Fruit fly (Drosophila melanogaster) whole organism, embryonic: Measurements from ENCODE around the gene CG15717.

Experiments
- Atf-2 ChIP-seq: fragments of 200-800 bp; sonication (Bioruptor generic); optimal IDR thresholded peaks from 2 replicates; lab custom pipeline; 2016; ENCODE audit warnings: missing biosample characterization, missing genetic modification characterization
- Awh ChIP-seq: fragments of 200-800 bp; sonication (Bioruptor generic); IDR thresholded peaks from 2 replicates; pipeline ENCODE4, ENCODE4 v1.3.6; 2022; ENCODE audit warnings: missing biosample characterization, missing genetic modification characterization
- CG11085 ChIP-seq: fragments of 200-800 bp; sonication (Bioruptor generic); IDR thresholded peaks from 2 replicates; pipeline ENCODE4 v1.3.6; 2022; ENCODE audit warnings: missing biosample characterization, missing genetic modification characterization
- CG11456 ChIP-seq: fragments of 200-800 bp; sonication (Bioruptor generic); IDR thresholded peaks from 3 replicates; pipeline ENCODE4 v1.3.6; 2022; ENCODE audit warnings: missing biosample characterization, missing genetic modification characterization
- CG14050 ChIP-seq: fragments of 200-800 bp; sonication (Bioruptor generic); IDR thresholded peaks from 3 replicates; pipeline ENCODE4 v1.3.6; 2022; ENCODE audit warnings: missing biosample characterization, missing genetic modification characterization
- CG14710 ChIP-seq: fragments of 200-800 bp; sonication (Bioruptor generic); optimal IDR thresholded peaks from 3 replicates; lab custom pipeline; 2019; ENCODE audit warnings: missing biosample characterization, mild to moderate bottlenecking, missing genetic modification characterization, moderate library complexity
- CG14965 ChIP-seq: fragments of 200-800 bp; sonication (Bioruptor generic); optimal IDR thresholded peaks from 2 replicates; lab custom pipeline; 2016; ENCODE audit warnings: missing biosample characterization, missing genetic modification characterization, borderline replicate concordance
- CG15514 ChIP-seq: fragments of 200-800 bp; sonication (Bioruptor generic); optimal IDR thresholded peaks from 3 replicates; lab custom pipeline; 2017; ENCODE audit warnings: missing biosample characterization, missing genetic modification characterization, mild to moderate bottlenecking, moderate library complexity, missing genetic modification reagents
- CG1602 ChIP-seq: fragments of 200-800 bp; sonication (Bioruptor generic); optimal IDR thresholded peaks from 3 replicates; lab custom pipeline; 2016; ENCODE audit warnings: missing biosample characterization, missing genetic modification characterization
- CG17186 ChIP-seq: fragments of 200-800 bp; sonication (Bioruptor generic); optimal IDR thresholded peaks from 3 replicates; lab custom pipeline; 2017; ENCODE audit warnings: missing biosample characterization, missing genetic modification reagents, missing genetic modification characterization
- CG1832 ChIP-seq: fragments of 200-800 bp; sonication (Bioruptor generic); optimal IDR thresholded peaks from 2 replicates; lab custom pipeline; 2017; ENCODE audit warnings: missing biosample characterization, mild to moderate bottlenecking, missing genetic modification characterization, inconsistent platforms
- CG30403 ChIP-seq: fragments of 200-800 bp; sonication (Bioruptor generic); optimal IDR thresholded peaks from 3 replicates; lab custom pipeline; 2016; ENCODE audit warnings: missing biosample characterization, missing genetic modification characterization
- CG3847 ChIP-seq: fragments of 200-800 bp; sonication (Bioruptor generic); IDR thresholded peaks from 2 replicates; pipeline ENCODE4 v1.3.6; 2022; ENCODE audit warnings: missing biosample characterization, missing genetic modification characterization
- CG42726 ChIP-seq: fragments of 200-800 bp; sonication (Bioruptor generic); IDR thresholded peaks from 2 replicates; pipeline ENCODE4 v1.3.6; 2022; ENCODE audit warnings: missing biosample characterization, missing genetic modification characterization; ENCODE audit not compliant: partially characterized antibody
- CG6175 ChIP-seq: fragments of 200-800 bp; sonication (Bioruptor generic); IDR thresholded peaks from 3 replicates; pipeline ENCODE4 v1.3.6; 2022; ENCODE audit warnings: missing biosample characterization, missing genetic modification characterization
- CG6854 ChIP-seq: fragments of 200-800 bp; sonication (Bioruptor generic); optimal IDR thresholded peaks from 3 replicates; lab custom pipeline; 2017; ENCODE audit warnings: missing biosample characterization, mild to moderate bottlenecking, missing genetic modification characterization
- CG7271 ChIP-seq: fragments of 200-800 bp; sonication (Bioruptor generic); optimal IDR thresholded peaks from 2 replicates; lab custom pipeline; 2018; ENCODE audit warnings: missing biosample characterization, mild to moderate bottlenecking, missing genetic modification characterization, moderate library complexity
- CG7372 ChIP-seq: fragments of 200-800 bp; sonication (Bioruptor generic); IDR thresholded peaks from 2 replicates; pipeline ENCODE4 v1.3.6; 2022; ENCODE audit warnings: missing biosample characterization, missing genetic modification characterization
- CG8765 ChIP-seq: fragments of 200-800 bp; sonication (Bioruptor generic); IDR thresholded peaks from 2 replicates; pipeline ENCODE4 v1.3.6; 2022; ENCODE audit warnings: missing biosample characterization, missing genetic modification characterization
- CG9727 ChIP-seq: fragments of 200-800 bp; sonication (Bioruptor generic); optimal IDR thresholded peaks from 3 replicates; lab custom pipeline; 2017; ENCODE audit warnings: missing biosample characterization, mild to moderate bottlenecking, missing genetic modification characterization
- D19B ChIP-seq: fragments of 200-800 bp; sonication (Bioruptor generic); optimal IDR thresholded peaks from 2 replicates; lab custom pipeline; 2017; ENCODE audit warnings: missing biosample characterization, mild to moderate bottlenecking, missing genetic modification characterization
- Dip2 ChIP-seq: fragments of 200-800 bp; sonication (Bioruptor generic); IDR thresholded peaks from 2 replicates; pipeline ENCODE4 v1.3.6; 2022; ENCODE audit warnings: missing biosample characterization, missing genetic modification characterization
- Dip3 ChIP-seq: fragments of 200-800 bp; sonication (Bioruptor generic); optimal IDR thresholded peaks from 3 replicates; lab custom pipeline; 2016; ENCODE audit warnings: missing biosample characterization, missing genetic modification characterization
- HmgZ ChIP-seq: fragments of 200-800 bp; sonication (Bioruptor generic); optimal IDR thresholded peaks from 2 replicates; lab custom pipeline; 2018; ENCODE audit warnings: missing biosample characterization, mild to moderate bottlenecking, missing genetic modification characterization
- NC2β ChIP-seq: fragments of 200-800 bp; sonication (Bioruptor generic); optimal IDR thresholded peaks from 2 replicates; lab custom pipeline; 2016; ENCODE audit warnings: missing biosample characterization, missing genetic modification characterization
- Optix ChIP-seq: fragments of 200-800 bp; sonication (Bioruptor generic); IDR thresholded peaks from 3 replicates; pipeline ENCODE4 v1.3.6; 2022; ENCODE audit warnings: missing biosample characterization, missing genetic modification characterization
- Sox100B ChIP-seq: fragments of 200-800 bp; sonication (Bioruptor generic); optimal IDR thresholded peaks from 3 replicates; lab custom pipeline; 2018; ENCODE audit warnings: missing biosample characterization, mild to moderate bottlenecking, missing genetic modification characterization
- Stat92E ChIP-seq, 3 experiments: fragments of >200 bp in 2 of 3; fragments of 200-800 bp in 1 of 3; sonication (Bioruptor generic) in 1 of 3; optimal IDR thresholded peaks; 2 replicates each; lab custom pipeline; 2017 to 2019; ENCODE audit warnings: missing biosample characterization in 3 of 3, missing genetic modification characterization in 3 of 3, mild to moderate bottlenecking in 1 of 3, moderate library complexity in 1 of 3
- ac ChIP-seq: fragments of 200-800 bp; sonication (Bioruptor generic); optimal IDR thresholded peaks from 3 replicates; lab custom pipeline; 2017; ENCODE audit warnings: missing biosample characterization, mild to moderate bottlenecking, missing genetic modification characterization
- ase ChIP-seq: fragments of 200-800 bp; sonication (Bioruptor generic); IDR thresholded peaks from 3 replicates; pipeline ENCODE4 v1.3.6; 2022; ENCODE audit warnings: missing biosample characterization, missing genetic modification characterization
- ato ChIP-seq: fragments of 200-800 bp; sonication (Bioruptor generic); IDR thresholded peaks from 2 replicates; pipeline ENCODE4 v1.3.6; 2022; ENCODE audit warnings: missing biosample characterization, missing genetic modification characterization; ENCODE audit not compliant: partially characterized antibody
- az2 ChIP-seq: fragments of 200-800 bp; sonication (Bioruptor generic); optimal IDR thresholded peaks from 3 replicates; lab custom pipeline; 2016; ENCODE audit warnings: missing biosample characterization, missing genetic modification characterization
- bowl ChIP-seq: fragments of 200-800 bp; sonication (Bioruptor generic); IDR thresholded peaks from 2 replicates; pipeline ENCODE4 v1.3.6; 2022; ENCODE audit warnings: missing biosample characterization, missing genetic modification characterization
- bsh ChIP-seq, 2 experiments: fragments of 200-800 bp; sonication (Bioruptor generic); optimal IDR thresholded peaks; 2 replicates each; lab custom pipeline; 2017 to 2018; ENCODE audit warnings: mild to moderate bottlenecking in 2 of 2, missing biosample characterization in 2 of 2, missing genetic modification characterization in 2 of 2, moderate library complexity in 1 of 2
- cad ChIP-seq: fragments of >200 bp; optimal IDR thresholded peaks from 2 replicates; lab custom pipeline; 2017; ENCODE audit warnings: missing biosample characterization, missing genetic modification characterization
- corto ChIP-seq: fragments of 200-800 bp; sonication (Bioruptor generic); optimal IDR thresholded peaks from 2 replicates; lab custom pipeline; 2016; ENCODE audit warnings: missing biosample characterization, mild to moderate bottlenecking, missing genetic modification characterization, moderate library complexity
- esg ChIP-seq: fragments of 200-800 bp; sonication (Bioruptor generic); conservative IDR thresholded peaks from 2 replicates; pipeline ENCODE4 v1.3.6; 2022; ENCODE audit warnings: missing biosample characterization, missing genetic modification characterization
- fd96Cb ChIP-seq: fragments of 200-800 bp; sonication (Bioruptor generic); optimal IDR thresholded peaks from 2 replicates; lab custom pipeline; 2018; ENCODE audit warnings: missing biosample characterization, mild to moderate bottlenecking, missing genetic modification characterization, moderate library complexity
- gfzf ChIP-seq: fragments of 200-800 bp; sonication (Bioruptor generic); optimal IDR thresholded peaks from 2 replicates; lab custom pipeline; 2016; ENCODE audit warnings: missing biosample characterization, mild to moderate bottlenecking, missing genetic modification characterization, moderate library complexity
- gt ChIP-seq: fragments of 200-800 bp; sonication (Bioruptor generic); IDR thresholded peaks from 2 replicates; pipeline ENCODE4 v1.3.6; 2022; ENCODE audit warnings: missing biosample characterization, missing genetic modification characterization
- insv ChIP-seq, 2 experiments: fragments of 200-800 bp; sonication (Bioruptor generic); optimal IDR thresholded peaks; 3 replicates each; lab custom pipeline; 2016 to 2018; ENCODE audit warnings: missing biosample characterization in 2 of 2, missing genetic modification characterization in 2 of 2
- lab ChIP-seq: fragments of 200-800 bp; sonication (Bioruptor generic); optimal IDR thresholded peaks from 3 replicates; lab custom pipeline; 2017; ENCODE audit warnings: missing biosample characterization, missing genetic modification characterization, mild to moderate bottlenecking, moderate library complexity, missing genetic modification reagents
- p53 ChIP-seq: fragments of 200-800 bp; sonication (Bioruptor generic); optimal IDR thresholded peaks from 2 replicates; lab custom pipeline; 2016; ENCODE audit warnings: missing biosample characterization, missing genetic modification characterization
- ranshi ChIP-seq: fragments of 200-800 bp; sonication (Bioruptor generic); IDR thresholded peaks from 2 replicates; pipeline ENCODE4 v1.3.6; 2022; ENCODE audit warnings: missing biosample characterization, missing genetic modification characterization
- sd ChIP-seq: fragments of 200-800 bp; sonication (Bioruptor generic); optimal IDR thresholded peaks from 3 replicates; lab custom pipeline; 2018; ENCODE audit warnings: missing biosample characterization, mild to moderate bottlenecking, missing genetic modification characterization, moderate library complexity
- stwl ChIP-seq: fragments of 200-800 bp; sonication (Bioruptor generic); optimal IDR thresholded peaks from 3 replicates; lab custom pipeline; 2018; ENCODE audit warnings: missing biosample characterization, mild to moderate bottlenecking, missing genetic modification characterization, moderate library complexity
- tap ChIP-seq: fragments of 200-800 bp; optimal IDR thresholded peaks from 3 replicates; lab custom pipeline; 2019; ENCODE audit warnings: missing biosample characterization, mild to moderate bottlenecking, missing genetic modification characterization, moderate library complexity
- unc-4 ChIP-seq: fragments of 200-800 bp; sonication (Bioruptor generic); IDR thresholded peaks from 2 replicates; pipeline ENCODE4 v1.3.6; 2022; ENCODE audit warnings: missing biosample characterization, missing genetic modification characterization; ENCODE audit not compliant: partially characterized antibody
- wdn ChIP-seq: fragments of 200-800 bp; sonication (Bioruptor generic); IDR thresholded peaks from 2 replicates; pipeline ENCODE4 v1.3.6; 2022; ENCODE audit warnings: missing biosample characterization, missing genetic modification characterization
- wek ChIP-seq: fragments of 200-800 bp; sonication (Bioruptor generic); optimal IDR thresholded peaks from 3 replicates; lab custom pipeline; 2018; ENCODE audit warnings: missing biosample characterization, mild to moderate bottlenecking, missing genetic modification characterization, moderate library complexity

CG15717 gene

DNA sequence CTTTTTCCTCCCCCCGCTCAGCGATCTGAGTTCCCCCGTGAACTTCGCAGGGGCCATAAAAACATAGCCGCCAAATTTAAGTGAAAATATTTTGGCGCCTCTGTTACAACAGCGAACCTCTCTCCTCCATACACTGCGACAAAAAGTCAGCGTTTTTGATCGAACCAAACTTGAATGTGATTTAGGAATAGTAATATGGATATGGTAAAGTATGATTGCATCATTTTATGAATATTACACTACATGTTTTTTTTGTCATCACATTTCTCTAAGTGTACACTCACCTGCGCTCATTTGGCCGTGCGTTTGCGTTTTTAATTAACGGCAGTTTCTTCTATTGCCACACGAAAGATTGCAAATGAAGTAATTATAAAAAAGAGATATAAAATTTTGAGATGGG lies 7.0 kb downstream of the CG15717 start (continued):
- TF ChIP-seq CG14965 (GFP tag; lab: Kevin White, UChicago) (no peak), CG17186 (GFP tag; lab: Kevin White, UChicago) (no peak), Sox100B (peak; percentile 57), CG11085 (GFP tag; lab: Robert Waterston, UW) (no peak), cad (no peak), ranshi (peak; percentile 69), insv (GFP tag; optimal IDR thresholded peaks at IDR 0.05; lab: Kevin White, UChicago) (no peak), stwl (no peak), CG9727 (GFP tag; lab: Kevin White, UChicago) (peak; percentile 38), CG15514 (peak; percentile 35), gt (no peak), ac (GFP tag; lab: Kevin White, UChicago) (no peak), sd (tag; lab: Kevin White, UChicago) (no peak), bsh (GFP tag; optimal IDR thresholded peaks at IDR 0.05; lab: Kevin White, UChicago) (peak in 1 of 2 experiments; percentile 55), Dip3 (GFP tag; lab: Kevin White, UChicago) (peak; percentile 42), HmgZ (tag; lab: Kevin White, UChicago) (no peak), esg (GFP tag; lab: Robert Waterston, UW) (peak; percentile 38; the same call in 1 of the 2 replicates), bowl (GFP tag; lab: Robert Waterston, UW) (no peak), wdn (GFP tag; lab: Robert Waterston, UW) (0 out of 2 replicates have a peak, but pooled peaks have one; percentile 8), CG7271 (tag; lab: Kevin White, UChicago) (no peak), CG3847 (no peak), CG6175 (GFP tag; lab: Robert Waterston, UW) (no peak), CG14050 (GFP tag; lab: Robert Waterston, UW) (peak; percentile 55; the same call in 1 of the 3 replicates), CG14710 (tag; lab: Kevin White, UChicago) (peak; percentile 24), CG11456 (peak; percentile 64; the same call in 2 of the 3 replicates), corto (no peak), Optix (GFP tag; lab: Robert Waterston, UW) (peak; percentile 61; the same call in 2 of the 3 replicates), CG7372 (GFP tag; lab: Robert Waterston, UW) (no peak), NC2β (GFP tag; lab: Kevin White, UChicago) (peak; percentile 10), ase (GFP tag; lab: Robert Waterston, UW) (peak; percentile 62; the same call in 1 of the 3 replicates), D19B (GFP tag; lab: Kevin White, UChicago) (no peak), CG6854 (no peak), CG8765 (GFP tag; lab: Robert Waterston, UW) (no peak), fd96Cb (peak; percentile 68), p53 (GFP tag; lab: Kevin White, UChicago) (no peak), tap (peak; percentile 42), az2 (GFP tag; lab: Kevin White, UChicago) (peak; percentile 60), ato (GFP tag; lab: Robert Waterston, UW) (no peak), CG1602 (peak; percentile 38), lab (GFP tag; lab: Kevin White, UChicago) (peak; percentile 69), Stat92E (GFP tag; optimal IDR thresholded peaks at IDR 0.05; lab: Kevin White, UChicago) (no peak), CG42726 (no peak), Atf-2 (GFP tag; lab: Kevin White, UChicago) (peak; percentile 39), gfzf (GFP tag; lab: Kevin White, UChicago) (no peak), CG1832 (GFP tag; lab: Kevin White, UChicago) (no peak), Dip2 (GFP tag; lab: Robert Waterston, UW) (no peak), wek (GFP tag; lab: Kevin White, UChicago) (peak; percentile 14), unc-4 (GFP tag; lab: Robert Waterston, UW) (no peak), CG30403 (peak; percentile 67), Awh (GFP tag; lab: Robert Waterston, UW) (peak; percentile 75)
